Fruit fly (Drosophila melanogaster) whole organism, wandering third instar larva: ENCODE measurements around the gene lgs.

ENCODE experiments used
- Hr83 ChIP-seq: fragments of 200-300 bp; sonication (Bioruptor generic); optimal IDR thresholded peaks from 2 replicates; lab custom pipeline; 2016; ENCODE audit warnings: missing biosample characterization, mild to moderate bottlenecking, missing genetic modification characterization, moderate library complexity; ENCODE audit not compliant: poor library complexity, severe bottlenecking
- Myc ChIP-seq: fragments of >200 bp; optimal IDR thresholded peaks from 2 replicates; lab custom pipeline; 2017
- OdsH ChIP-seq: fragments of 200-800 bp; sonication (Bioruptor generic); optimal IDR thresholded peaks from 2 replicates; lab custom pipeline; 2016; ENCODE audit warnings: missing biosample characterization, mild to moderate bottlenecking, missing genetic modification characterization
- Vsx2 ChIP-seq: fragments of 200-300, 225-300 bp; sonication (Bioruptor generic); optimal IDR thresholded peaks from 2 replicates; lab custom pipeline; 2018; ENCODE audit warnings: missing biosample characterization, missing genetic modification characterization; ENCODE audit not compliant: partially characterized antibody
- fru ChIP-seq: fragments of 200-800 bp; sonication (Bioruptor generic); optimal IDR thresholded peaks from 3 replicates; lab custom pipeline; 2016; ENCODE audit warnings: missing biosample characterization, mild to moderate bottlenecking, missing genetic modification characterization
- h ChIP-seq: fragments of 200-800 bp; sonication (Bioruptor generic); optimal IDR thresholded peaks from 3 replicates; lab custom pipeline; 2016; ENCODE audit warnings: missing biosample characterization, mild to moderate bottlenecking, missing genetic modification characterization
- pan ChIP-seq: fragments of >200 bp; optimal IDR thresholded peaks from 2 replicates; lab custom pipeline; 2017
- psq ChIP-seq: fragments of 200-800 bp; sonication (Bioruptor generic); optimal IDR thresholded peaks from 3 replicates; lab custom pipeline; 2017; ENCODE audit warnings: missing biosample characterization, mild to moderate bottlenecking, missing genetic modification characterization, moderate library complexity
- tai ChIP-seq: sonication (Bioruptor generic); optimal IDR thresholded peaks from 2 replicates; lab custom pipeline; 2016; ENCODE audit warnings: missing biosample characterization, missing genetic modification characterization

- TF ChIP-seq Hr83 (no peak), h (no peak), Myc (lab: Kevin White, UChicago) (no peak), pan (lab: Kevin White, UChicago) (no peak), psq (GFP tag; lab: Kevin White, UChicago) (no peak), OdsH (GFP tag; lab: Kevin White, UChicago) (no peak), Vsx2 (GFP tag; lab: Kevin White, UChicago) (no peak), fru (GFP tag; lab: Kevin White, UChicago) (no peak), tai (no peak)
Measured at dm6 chr4:487480-487879, 43.8 kb upstream of the lgs start.
